Worm (Caenorhabditis elegans) whole organism, mixed stage, embryonic: ENCODE measurements around the gene tnt-2.

Experiments used
- ces-1 ChIP-seq: fragments of 150-350 bp; optimal IDR thresholded peaks from 2 replicates; lab custom pipeline; 2014; ENCODE audit warnings: missing biosample characterization, missing genetic modification reagents, missing genetic modification characterization
- ham-2 ChIP-seq: fragments of 200-800 bp; sonication (Bioruptor generic); optimal IDR thresholded peaks from 2 replicates; lab custom pipeline; 2018; ENCODE audit warnings: mild to moderate bottlenecking, missing genetic modification characterization, missing compliant biosample characterization
- nhr-12 ChIP-seq: fragments of 150-350 bp; optimal IDR thresholded peaks from 2 replicates; lab custom pipeline; 2014; ENCODE audit warnings: missing biosample characterization, missing genetic modification characterization
- pha-4 ChIP-seq: fragments of 150-350 bp; optimal IDR thresholded peaks from 2 replicates; lab custom pipeline; 2018; ENCODE audit warnings: missing biosample characterization, missing genetic modification reagents, missing genetic modification characterization

The tnt-2 gene

DNA sequence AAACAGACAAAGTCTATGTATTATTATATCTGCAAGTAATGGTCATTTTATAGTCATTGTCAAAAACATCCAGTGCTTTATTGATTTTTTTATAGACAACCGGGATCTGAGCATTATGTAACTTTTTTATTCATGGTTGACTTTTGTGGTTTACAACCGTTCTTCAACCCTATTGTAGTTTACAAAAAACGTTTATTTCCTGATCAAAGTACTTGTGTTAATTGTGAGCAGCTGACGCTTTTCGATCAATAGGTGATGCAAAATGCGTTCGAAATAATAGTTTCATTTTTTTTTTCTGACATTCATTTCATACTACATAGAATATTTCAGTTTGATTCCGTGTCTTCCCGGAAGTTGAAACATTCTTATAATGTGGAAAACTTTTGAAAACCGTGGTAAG is 50.6 kb downstream of the tnt-2 start, which contains the start of the genes K09E2.2 and K09E2.3:
K09E2.2 (plus strand) TSS at position 301 of the 400 bp plus-strand sequence.
K09E2.3 (plus strand) TSS at position 325 of the 400 bp plus-strand sequence.
- TF ChIP-seq nhr-12 (no peak), ham-2 (GFP tag; lab: Kevin White, UChicago) (no peak), ces-1 (GFP tag; lab: Kevin White, UChicago) (no peak), pha-4 (tag; lab: Kevin White, UChicago) (no peak)
